Fruit fly (Drosophila melanogaster): ENCODE measurements around the gene CG46025.

dm6 chr2L:7782788-7783401 lies 28.9 kb downstream of the CG46025 start, which contains the start of gene Brd7-9:
- TF ChIP-seq Sin3A (optimal IDR thresholded peaks at IDR 0.05) (no peak), h (optimal IDR thresholded peaks at IDR 0.05) (no peak)

Measured in Kc167 (cell line).